Worm (Caenorhabditis elegans) whole organism, L2 larva: ENCODE results near the gene mcm-5.
A peak's percentile ranks its signal among the peaks of the same experiment; 100 is the strongest.

Source experiments
- C34F6.9 ChIP-seq: fragments of 150-350 bp; optimal IDR thresholded peaks from 2 replicates; lab custom pipeline; 2014; ENCODE audit warnings: missing biosample characterization, missing genetic modification characterization
- F13H6.1 ChIP-seq: sonication (generic microtip); optimal IDR thresholded peaks from 2 replicates; lab custom pipeline; 2016; ENCODE audit warnings: missing genetic modification characterization, missing compliant biosample characterization
- R02D3.7 ChIP-seq: fragments of 150-350 bp; optimal IDR thresholded peaks from 2 replicates; lab custom pipeline; 2014; ENCODE audit warnings: missing biosample characterization, missing genetic modification characterization
- ZK546.5 ChIP-seq: sonication (generic microtip); optimal IDR thresholded peaks from 2 replicates; lab custom pipeline; 2017; ENCODE audit warnings: missing biosample characterization, missing genetic modification characterization
- alr-1 ChIP-seq: fragments of 150-350 bp; optimal IDR thresholded peaks from 2 replicates; lab custom pipeline; 2014; ENCODE audit warnings: missing biosample characterization, missing genetic modification characterization
- aly-2 ChIP-seq: fragments of 150-350 bp; optimal IDR thresholded peaks from 2 replicates; lab custom pipeline; 2014; ENCODE audit warnings: missing biosample characterization, missing genetic modification characterization
- ama-1 ChIP-seq: fragments of 150-350 bp; optimal IDR thresholded peaks from 2 replicates; lab custom pipeline; 2018; ENCODE audit warnings: inconsistent platforms
- blmp-1 ChIP-seq: sonication (generic microtip); optimal IDR thresholded peaks from 2 replicates; lab custom pipeline; 2017; ENCODE audit warnings: missing genetic modification characterization, mild to moderate bottlenecking, missing compliant biosample characterization, antibody characterized with exemption, moderate library complexity; ENCODE audit not compliant: insufficient read depth
- ceh-16 ChIP-seq: fragments of 150-350 bp; optimal IDR thresholded peaks from 2 replicates; lab custom pipeline; 2014; ENCODE audit warnings: missing biosample characterization, missing genetic modification characterization
- ceh-82 ChIP-seq: fragments of 150-350 bp; optimal IDR thresholded peaks from 2 replicates; lab custom pipeline; 2014; ENCODE audit warnings: missing biosample characterization, missing genetic modification characterization
- crh-2 ChIP-seq: sonication (generic microtip); optimal IDR thresholded peaks from 2 replicates; lab custom pipeline; 2017; ENCODE audit warnings: missing biosample characterization, missing genetic modification characterization
- egl-27 ChIP-seq: sonication (generic microtip); optimal IDR thresholded peaks from 3 replicates; lab custom pipeline; 2017; ENCODE audit warnings: missing biosample characterization, missing genetic modification reagents, missing genetic modification characterization
- elt-1 ChIP-seq: fragments of 150-350 bp; optimal IDR thresholded peaks from 2 replicates; lab custom pipeline; 2014; ENCODE audit warnings: missing biosample characterization, missing genetic modification characterization
- elt-3 ChIP-seq: sonication (generic microtip); optimal IDR thresholded peaks from 2 replicates; lab custom pipeline; 2017; ENCODE audit warnings: missing biosample characterization, missing genetic modification characterization
- fos-1 ChIP-seq: fragments of 150-350 bp; optimal IDR thresholded peaks from 2 replicates; lab custom pipeline; 2014; ENCODE audit warnings: missing biosample characterization, missing genetic modification characterization
- gmeb-1 ChIP-seq: fragments of 150-350 bp; optimal IDR thresholded peaks from 2 replicates; lab custom pipeline; 2014; ENCODE audit warnings: missing biosample characterization, missing genetic modification characterization
- lin-11 ChIP-seq: fragments of 150-350 bp; sonication (generic microtip); optimal IDR thresholded peaks from 2 replicates; lab custom pipeline; 2014; ENCODE audit warnings: missing biosample characterization, missing genetic modification characterization, inconsistent platforms, mixed read lengths
- lin-13 ChIP-seq: fragments of 150-350 bp; optimal IDR thresholded peaks from 2 replicates; lab custom pipeline; 2014; ENCODE audit warnings: missing biosample characterization, missing genetic modification reagents, missing genetic modification characterization
- lin-39 ChIP-seq: fragments of 150-350 bp; optimal IDR thresholded peaks from 2 replicates; lab custom pipeline; 2014; ENCODE audit warnings: missing biosample characterization, missing genetic modification reagents, missing genetic modification characterization
- lsy-2 ChIP-seq, 2 experiments: fragments of 150-350 bp in 1 of 2; sonication (generic microtip) in 1 of 2; optimal IDR thresholded peaks; 2 replicates each; lab custom pipeline; 2014 to 2017; ENCODE audit warnings: missing biosample characterization in 2 of 2, missing genetic modification characterization in 2 of 2
- mab-5 ChIP-seq: fragments of 150-350 bp; optimal IDR thresholded peaks from 2 replicates; lab custom pipeline; 2014; ENCODE audit warnings: missing biosample characterization, missing genetic modification characterization
- mbf-1 ChIP-seq: sonication (generic microtip); optimal IDR thresholded peaks from 2 replicates; lab custom pipeline; 2017; ENCODE audit warnings: missing biosample characterization, missing genetic modification characterization
- mdl-1 ChIP-seq, 2 experiments: fragments of 150-350 bp in 1 of 2; sonication (generic microtip) in 1 of 2; optimal IDR thresholded peaks; 2 replicates each; lab custom pipeline; 2017; ENCODE audit warnings: missing biosample characterization in 2 of 2, missing genetic modification characterization in 2 of 2
- nhr-10 ChIP-seq: sonication (generic microtip); optimal IDR thresholded peaks from 2 replicates; lab custom pipeline; 2017; ENCODE audit warnings: missing biosample characterization, missing genetic modification characterization
- nhr-11 ChIP-seq: fragments of 150-350 bp; optimal IDR thresholded peaks from 2 replicates; lab custom pipeline; 2014; ENCODE audit warnings: missing biosample characterization, missing genetic modification characterization
- nhr-12 ChIP-seq: fragments of 150-350 bp; optimal IDR thresholded peaks from 2 replicates; lab custom pipeline; 2014; ENCODE audit warnings: missing biosample characterization, missing genetic modification characterization
- nhr-129 ChIP-seq: fragments of 150-350 bp; optimal IDR thresholded peaks from 2 replicates; lab custom pipeline; 2014; ENCODE audit warnings: missing biosample characterization, missing genetic modification characterization
- nhr-21 ChIP-seq: fragments of 150-350 bp; optimal IDR thresholded peaks from 2 replicates; lab custom pipeline; 2014; ENCODE audit warnings: missing biosample characterization, missing genetic modification characterization
- nhr-237 ChIP-seq: fragments of 150-350 bp; optimal IDR thresholded peaks from 2 replicates; lab custom pipeline; 2014; ENCODE audit warnings: missing biosample characterization, missing genetic modification characterization
- nhr-25 ChIP-seq: fragments of 150-350 bp; sonication (generic microtip); optimal IDR thresholded peaks from 3 replicates; lab custom pipeline; 2014; ENCODE audit warnings: missing biosample characterization, missing genetic modification characterization
- nhr-6 ChIP-seq: fragments of 150-350 bp; optimal IDR thresholded peaks from 2 replicates; lab custom pipeline; 2014; ENCODE audit warnings: missing biosample characterization, missing genetic modification characterization
- sem-4 ChIP-seq: fragments of 150-350 bp; optimal IDR thresholded peaks from 2 replicates; lab custom pipeline; 2014; ENCODE audit warnings: missing biosample characterization, missing genetic modification reagents, missing genetic modification characterization
- skn-1 ChIP-seq: sonication (generic microtip); optimal IDR thresholded peaks from 2 replicates; lab custom pipeline; 2017; ENCODE audit warnings: missing biosample characterization, missing genetic modification characterization
- sma-3 ChIP-seq: sonication (generic microtip); optimal IDR thresholded peaks from 2 replicates; lab custom pipeline; 2016; ENCODE audit warnings: missing genetic modification reagents, missing genetic modification characterization, missing compliant biosample characterization
- sma-9 ChIP-seq, 2 experiments: fragments of 150-350 bp in 1 of 2; sonication (generic microtip) in 1 of 2; optimal IDR thresholded peaks; 2 replicates each; lab custom pipeline; 2014 to 2016; ENCODE audit warnings: missing genetic modification characterization in 2 of 2, mild to moderate bottlenecking in 1 of 2, missing biosample characterization in 1 of 2, missing compliant biosample characterization in 1 of 2, missing genetic modification reagents in 1 of 2, moderate library complexity in 1 of 2
- snpc-4 ChIP-seq: fragments of 150-350 bp; optimal IDR thresholded peaks from 2 replicates; lab custom pipeline; 2014; ENCODE audit warnings: missing biosample characterization, missing genetic modification characterization
- unc-39 ChIP-seq: fragments of 150-350 bp; optimal IDR thresholded peaks from 2 replicates; lab custom pipeline; 2014; ENCODE audit warnings: missing biosample characterization, missing genetic modification characterization
- unc-55 ChIP-seq: fragments of 150-350 bp; sonication (generic microtip); optimal IDR thresholded peaks from 3 replicates; lab custom pipeline; 2014; ENCODE audit warnings: missing biosample characterization, missing genetic modification reagents, missing genetic modification characterization
- zag-1 ChIP-seq: fragments of 150-350 bp; optimal IDR thresholded peaks from 2 replicates; lab custom pipeline; 2014; ENCODE audit warnings: missing biosample characterization, missing genetic modification characterization
- ztf-1 ChIP-seq: fragments of 200-800 bp; sonication (Bioruptor generic); conservative IDR thresholded peaks from 2 replicates; pipeline ENCODE4 v1.3.6; 2022; ENCODE audit warnings: missing genetic modification characterization, missing compliant biosample characterization

The mcm-5 gene

ce11 chrIII:4275704-4276103 lies 15.4 kb downstream of the mcm-5 start:
- no peak for TF ChIP-seq ZK546.5
- peak in 1 of 2 experiments; percentile 5 for TF ChIP-seq lsy-2 (tag; optimal IDR thresholded peaks at IDR 0.05; lab: Kevin White, UChicago)
- TF ChIP-seq ceh-16 (tag; lab: Kevin White, UChicago): no peak
- TF ChIP-seq nhr-11 (tag; lab: Kevin White, UChicago): no peak
- no peak for TF ChIP-seq nhr-10 (tag; lab: Kevin White, UChicago)
- TF ChIP-seq zag-1 (tag; lab: Kevin White, UChicago): no peak
- no peak for TF ChIP-seq nhr-12
- TF ChIP-seq, all 48 proteins: peak for 1

ce11 chrIII:4274524-4274923 lies 16.5 kb downstream of the mcm-5 start:
- peak; percentile 17 for TF ChIP-seq sma-9 (GFP tag; optimal IDR thresholded peaks at IDR 0.05; lab: Kevin White, UChicago)
- no peak for TF ChIP-seq sma-9 (tag; optimal IDR thresholded peaks at IDR 0.05; lab: Kevin White, UChicago)
- TF ChIP-seq ceh-16 (tag; lab: Kevin White, UChicago): peak; percentile 47
- TF ChIP-seq aly-2 (tag; lab: Kevin White, UChicago): no peak
- TF ChIP-seq ama-1 (lab: Kevin White, UChicago): no peak

- TF ChIP-seq fos-1 (tag; lab: Kevin White, UChicago) (no peak), unc-55 (no peak)
Measured at ce11 chrIII:4272864-4273263, 18.2 kb downstream of the mcm-5 start.

- TF ChIP-seq ZK546.5: no peak
- TF ChIP-seq nhr-11 (tag; lab: Kevin White, UChicago): no peak
- TF ChIP-seq unc-55: no peak
- TF ChIP-seq alr-1 (tag; lab: Kevin White, UChicago): no peak
- no peak for TF ChIP-seq sma-9 (GFP tag; optimal IDR thresholded peaks at IDR 0.05; lab: Kevin White, UChicago)
- TF ChIP-seq sma-9 (tag; optimal IDR thresholded peaks at IDR 0.05; lab: Kevin White, UChicago): no peak
- no peak for TF ChIP-seq nhr-10 (tag; lab: Kevin White, UChicago)
- TF ChIP-seq aly-2 (tag; lab: Kevin White, UChicago): no peak
- TF ChIP-seq lin-13: no peak
- no peak for TF ChIP-seq egl-27 (tag; lab: Kevin White, UChicago)
- TF ChIP-seq fos-1 (tag; lab: Kevin White, UChicago): no peak
- no peak for TF ChIP-seq gmeb-1 (tag; lab: Kevin White, UChicago)
- no peak for TF ChIP-seq mab-5 (tag; lab: Kevin White, UChicago)
- no peak for TF ChIP-seq nhr-12
- no peak for TF ChIP-seq mdl-1 (tag; optimal IDR thresholded peaks at IDR 0.05; lab: Kevin White, UChicago)
Measured at ce11 chrIII:4271059-4271458, 20.0 kb downstream of the mcm-5 start.

ce11 chrIII:4269220-4269935 lies 21.7 kb downstream of the mcm-5 start, which contains the start of the genes sftb-1 and R10E4.1:
TSS of gene sftb-1 (minus strand) at chrIII:4269270.
TSS of gene R10E4.1 (plus strand) at chrIII:4269743.
- TF ChIP-seq egl-27 (tag; lab: Kevin White, UChicago): no peak
- no peak for TF ChIP-seq nhr-11 (tag; lab: Kevin White, UChicago)
- TF ChIP-seq mdl-1 (tag; optimal IDR thresholded peaks at IDR 0.05; lab: Kevin White, UChicago): no peak
- TF ChIP-seq fos-1 (tag; lab: Kevin White, UChicago): peak; percentile 48
- TF ChIP-seq crh-2 (tag; lab: Kevin White, UChicago): peak; percentile 78
- TF ChIP-seq lin-11 (tag; lab: Kevin White, UChicago): peak; percentile 19
- no peak for TF ChIP-seq ceh-82 (tag; lab: Kevin White, UChicago)
- TF ChIP-seq R02D3.7 (tag; lab: Kevin White, UChicago): no peak
- no peak for TF ChIP-seq elt-1 (tag; lab: Kevin White, UChicago)
- no peak for TF ChIP-seq unc-39 (tag; lab: Kevin White, UChicago)
- TF ChIP-seq skn-1: no peak
- peak; percentile 32 for TF ChIP-seq ama-1 (lab: Kevin White, UChicago)
- TF ChIP-seq sem-4 (tag; lab: Kevin White, UChicago): peak; percentile 25
- TF ChIP-seq nhr-237 (tag; lab: Kevin White, UChicago): no peak
- no peak for TF ChIP-seq lin-39 (tag; lab: Kevin White, UChicago)
- TF ChIP-seq blmp-1: no peak
- TF ChIP-seq gmeb-1 (tag; lab: Kevin White, UChicago): peak; percentile 84
- TF ChIP-seq unc-55: peak; percentile 82
- peak; percentile 42 for TF ChIP-seq nhr-129 (tag; lab: Kevin White, UChicago)
- peak; percentile 66 for TF ChIP-seq sma-3
- TF ChIP-seq snpc-4 (tag; lab: Kevin White, UChicago): no peak
- TF ChIP-seq nhr-25 (tag; lab: Kevin White, UChicago): peak; percentile 75
- TF ChIP-seq elt-3: no peak
- no peak for TF ChIP-seq ZK546.5
- no peak for TF ChIP-seq mbf-1 (tag; lab: Kevin White, UChicago)
- TF ChIP-seq nhr-10 (tag; lab: Kevin White, UChicago): no peak
- peak; percentile 42 for TF ChIP-seq lin-13
- TF ChIP-seq alr-1 (tag; lab: Kevin White, UChicago): no peak
- peak; percentile 49 for TF ChIP-seq nhr-21 (tag; lab: Kevin White, UChicago)
- peak; percentile 34 for TF ChIP-seq mab-5 (tag; lab: Kevin White, UChicago)
- peak; percentile 78 for TF ChIP-seq C34F6.9 (tag; lab: Kevin White, UChicago)
- peak; percentile 77 to 89 for TF ChIP-seq lsy-2 (tag; optimal IDR thresholded peaks at IDR 0.05; lab: Kevin White, UChicago)
- TF ChIP-seq F13H6.1: peak; percentile 69
- TF ChIP-seq sma-9 (GFP tag; optimal IDR thresholded peaks at IDR 0.05; lab: Kevin White, UChicago): peak; percentile 83
- no peak for TF ChIP-seq sma-9 (tag; optimal IDR thresholded peaks at IDR 0.05; lab: Kevin White, UChicago)
- no peak for TF ChIP-seq nhr-6 (tag; lab: Kevin White, UChicago)
- TF ChIP-seq ztf-1: no peak
